Worm (Caenorhabditis elegans): ENCODE measurements around the gene F44D12.2.

The F44D12.2 gene

DNA sequence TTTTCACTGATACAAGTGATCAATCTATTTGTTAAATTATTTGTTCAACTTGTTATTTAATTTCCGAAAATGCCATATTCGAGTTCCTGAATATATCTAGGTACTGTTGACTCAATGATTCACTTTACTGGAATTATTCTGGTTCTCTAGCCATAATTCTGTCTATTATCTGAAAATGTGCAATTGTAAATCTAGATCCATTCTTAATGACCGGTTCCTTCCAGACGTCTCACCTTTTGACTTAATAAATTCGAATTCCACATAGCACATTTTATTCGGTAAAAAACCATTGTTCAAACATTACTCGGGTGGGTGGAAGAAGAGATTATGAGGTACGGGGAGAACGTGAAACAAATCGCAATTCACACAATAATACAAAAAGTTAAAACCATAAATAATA is 28.1 kb downstream of the F44D12.2 start:
- no peak for TF ChIP-seq tra-4 (tag; optimal IDR thresholded peaks at IDR 0.05)
- TF ChIP-seq sea-1 (GFP tag; conservative IDR thresholded peaks at IDR 0.05), result no peak
- TF ChIP-seq B0310.2 (tag; optimal IDR thresholded peaks at IDR 0.05), result no peak
- no peak for TF ChIP-seq pes-1 (GFP tag; IDR thresholded peaks at IDR 0.05)
- TF ChIP-seq flt-1 (GFP tag; IDR thresholded peaks at IDR 0.05), result no peak
- no peak for TF ChIP-seq aly-1 (tag; optimal IDR thresholded peaks at IDR 0.05)
- no peak for TF ChIP-seq ceh-13 (GFP tag; optimal IDR thresholded peaks at IDR 0.05)
- TF ChIP-seq ama-1 (optimal IDR thresholded peaks at IDR 0.05), result no peak

- TF ChIP-seq tra-4 (tag; optimal IDR thresholded peaks at IDR 0.05) (no peak), tbx-37 (GFP tag; conservative IDR thresholded peaks at IDR 0.05) (no peak), hmg-4 (GFP tag; optimal IDR thresholded peaks at IDR 0.05) (no peak), sea-1 (GFP tag; conservative IDR thresholded peaks at IDR 0.05) (no peak), B0310.2 (tag; optimal IDR thresholded peaks at IDR 0.05) (no peak), aly-1 (tag; optimal IDR thresholded peaks at IDR 0.05) (no peak), hmbx-1 (tag; optimal IDR thresholded peaks at IDR 0.05) (no peak), ets-7 (tag; optimal IDR thresholded peaks at IDR 0.05) (no peak), tbx-11 (GFP tag; IDR thresholded peaks at IDR 0.05) (no peak), scrt-1 (GFP tag; IDR thresholded peaks at IDR 0.05) (no peak), ceh-36 (tag; optimal IDR thresholded peaks at IDR 0.05) (no peak), F13C5.2 (tag; optimal IDR thresholded peaks at IDR 0.05) (no peak), flt-1 (GFP tag; IDR thresholded peaks at IDR 0.05) (no peak)
These were observed 34.6 kb downstream of the F44D12.2 start, which contains the start of gene mam-2 for ce11 chrIV:9982895-9983294. Gene mam-2 (plus strand): TSS chrIV:9983195.

DNA sequence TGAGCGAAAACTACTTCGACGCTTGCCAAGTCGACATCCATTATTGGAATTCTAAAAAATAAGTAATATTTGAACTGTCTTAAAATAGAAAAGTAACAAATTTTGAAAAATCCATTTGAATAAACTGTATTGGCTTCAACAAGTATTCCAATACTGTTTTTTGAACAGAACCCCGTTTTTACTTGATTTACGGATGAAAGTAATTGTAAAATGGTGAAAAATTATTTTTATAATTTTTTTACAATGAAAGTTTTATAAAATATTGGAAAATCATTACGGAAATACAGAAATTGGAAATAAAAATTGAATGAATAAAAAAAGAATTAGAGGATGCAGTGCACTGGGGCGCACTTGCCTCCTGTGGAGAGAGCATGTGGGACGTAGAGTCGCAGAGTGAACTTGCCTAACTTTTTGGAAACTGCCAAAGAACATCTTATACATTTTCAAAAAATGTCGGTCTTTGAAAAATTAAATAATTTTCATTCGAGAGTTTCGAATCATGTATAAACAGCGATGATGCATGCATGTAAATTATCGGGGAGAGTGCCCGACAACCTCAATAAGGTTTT is 35.2 kb downstream of the F44D12.2 start, which contains the start of gene rrp-1:
TSS of gene rrp-1 (minus strand) at position 51 of the 569 bp plus-strand sequence.
- TF ChIP-seq hmg-4 (GFP tag; optimal IDR thresholded peaks at IDR 0.05) (no peak), aly-1 (tag; optimal IDR thresholded peaks at IDR 0.05) (no peak), hnd-1 (tag; optimal IDR thresholded peaks at IDR 0.05) (no peak), hmbx-1 (tag; optimal IDR thresholded peaks at IDR 0.05) (no peak), ceh-13 (GFP tag; optimal IDR thresholded peaks at IDR 0.05) (no peak), flt-1 (GFP tag; IDR thresholded peaks at IDR 0.05) (no peak), ama-1 (optimal IDR thresholded peaks at IDR 0.05) (no peak)

- TF ChIP-seq tbx-11 (GFP tag; IDR thresholded peaks at IDR 0.05) (no peak), B0310.2 (tag; optimal IDR thresholded peaks at IDR 0.05) (no peak)
These were observed 39.8 kb downstream of the F44D12.2 start, which contains the start of gene dhp-2 for ce11 chrIV:9977602-9978172. Gene dhp-2 (plus strand): TSS chrIV:9978122.

DNA sequence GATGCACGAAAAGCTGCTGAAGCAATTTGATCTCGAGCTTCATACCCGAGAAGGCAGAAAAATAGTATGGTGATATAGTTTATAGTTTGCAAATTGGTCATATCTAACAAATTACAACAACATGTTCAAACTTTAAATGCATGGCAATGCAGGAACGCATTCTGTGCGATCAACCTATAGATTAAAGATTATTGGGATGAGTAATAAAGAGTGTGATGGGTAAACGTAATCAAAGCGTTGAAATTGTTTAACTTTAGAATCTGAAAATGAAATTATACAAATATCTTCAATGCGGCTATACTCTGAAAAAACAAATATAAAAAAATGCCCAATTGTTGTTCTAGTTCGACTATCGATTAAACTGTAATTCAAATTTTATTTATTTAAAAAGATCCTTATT is 41.2 kb downstream of the F44D12.2 start, which contains the start of gene C47E12.14:
TSS of gene C47E12.14 (minus strand) at position 101 of the 400 bp plus-strand sequence.
- TF ChIP-seq flt-1 (GFP tag; IDR thresholded peaks at IDR 0.05) (no peak), B0310.2 (tag; optimal IDR thresholded peaks at IDR 0.05) (no peak), tbx-37 (GFP tag; conservative IDR thresholded peaks at IDR 0.05) (no peak), hmg-4 (GFP tag; optimal IDR thresholded peaks at IDR 0.05) (no peak), F13C5.2 (tag; optimal IDR thresholded peaks at IDR 0.05) (no peak), scrt-1 (GFP tag; IDR thresholded peaks at IDR 0.05) (no peak), ama-1 (optimal IDR thresholded peaks at IDR 0.05) (no peak), hnd-1 (tag; optimal IDR thresholded peaks at IDR 0.05) (no peak), aly-1 (tag; optimal IDR thresholded peaks at IDR 0.05) (no peak), ets-7 (tag; optimal IDR thresholded peaks at IDR 0.05) (no peak), pes-1 (GFP tag; IDR thresholded peaks at IDR 0.05) (no peak), ceh-36 (tag; optimal IDR thresholded peaks at IDR 0.05) (no peak), ceh-13 (GFP tag; optimal IDR thresholded peaks at IDR 0.05) (no peak), tra-4 (tag; optimal IDR thresholded peaks at IDR 0.05) (no peak), hmbx-1 (tag; optimal IDR thresholded peaks at IDR 0.05) (no peak), sea-1 (GFP tag; conservative IDR thresholded peaks at IDR 0.05) (no peak), tbx-11 (GFP tag; IDR thresholded peaks at IDR 0.05) (no peak)

ce11 chrIV:9974392-9974791 is 43.1 kb downstream of the F44D12.2 start, which contains the start of gene C47E12.9:
Gene C47E12.9 (plus strand): TSS chrIV:9974692.
- no peak for TF ChIP-seq pes-1 (GFP tag; IDR thresholded peaks at IDR 0.05)
- TF ChIP-seq tbx-11 (GFP tag; IDR thresholded peaks at IDR 0.05), result no peak
- no peak for TF ChIP-seq ama-1 (optimal IDR thresholded peaks at IDR 0.05)
- no peak for TF ChIP-seq aly-1 (tag; optimal IDR thresholded peaks at IDR 0.05)
- TF ChIP-seq sea-1 (GFP tag; conservative IDR thresholded peaks at IDR 0.05), result no peak
- no peak for TF ChIP-seq tra-4 (tag; optimal IDR thresholded peaks at IDR 0.05)
- no peak for TF ChIP-seq flt-1 (GFP tag; IDR thresholded peaks at IDR 0.05)
- no peak for TF ChIP-seq hmbx-1 (tag; optimal IDR thresholded peaks at IDR 0.05)
- no peak for TF ChIP-seq ceh-13 (GFP tag; optimal IDR thresholded peaks at IDR 0.05)
- TF ChIP-seq ceh-36 (tag; optimal IDR thresholded peaks at IDR 0.05), result no peak
- no peak for TF ChIP-seq hnd-1 (tag; optimal IDR thresholded peaks at IDR 0.05)
- TF ChIP-seq scrt-1 (GFP tag; IDR thresholded peaks at IDR 0.05), result no peak
- no peak for TF ChIP-seq F13C5.2 (tag; optimal IDR thresholded peaks at IDR 0.05)

DNA sequence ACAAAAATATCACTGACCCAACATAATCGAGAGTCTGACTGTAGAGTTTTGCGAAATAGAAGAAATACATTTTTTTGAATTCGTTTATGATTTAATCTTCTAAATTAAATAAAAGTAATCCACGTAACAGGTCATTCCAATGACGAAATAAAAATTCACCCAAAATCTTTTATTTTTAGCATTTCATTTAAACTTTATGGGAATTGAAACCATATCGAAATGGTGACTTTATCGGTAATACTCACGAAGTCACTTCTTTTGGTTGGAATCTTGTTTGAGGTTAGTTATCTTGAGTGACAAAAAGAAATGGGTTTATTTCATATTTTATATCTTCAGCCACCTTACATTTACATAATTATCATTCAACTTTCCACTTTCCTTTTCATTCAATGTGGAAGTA is 44.9 kb downstream of the F44D12.2 start, which contains the start of the genes C47E12.12 and C47E12.10:
TSS of gene C47E12.12 (minus strand) at position 101 of the 400 bp plus-strand sequence.
TSS of gene C47E12.10 (plus strand) at position 172 of the 400 bp plus-strand sequence.
- TF ChIP-seq hnd-1 (tag; optimal IDR thresholded peaks at IDR 0.05) (no peak), ama-1 (optimal IDR thresholded peaks at IDR 0.05) (no peak), tra-4 (tag; optimal IDR thresholded peaks at IDR 0.05) (no peak), tbx-37 (GFP tag; conservative IDR thresholded peaks at IDR 0.05) (no peak), pes-1 (GFP tag; IDR thresholded peaks at IDR 0.05) (no peak), sea-1 (GFP tag; conservative IDR thresholded peaks at IDR 0.05) (no peak), scrt-1 (GFP tag; IDR thresholded peaks at IDR 0.05) (no peak), ceh-13 (GFP tag; optimal IDR thresholded peaks at IDR 0.05) (no peak), flt-1 (GFP tag; IDR thresholded peaks at IDR 0.05) (no peak), ceh-36 (tag; optimal IDR thresholded peaks at IDR 0.05) (no peak), B0310.2 (tag; optimal IDR thresholded peaks at IDR 0.05) (no peak), hmbx-1 (tag; optimal IDR thresholded peaks at IDR 0.05) (no peak), ets-7 (tag; optimal IDR thresholded peaks at IDR 0.05) (no peak), tbx-11 (GFP tag; IDR thresholded peaks at IDR 0.05) (no peak), F13C5.2 (tag; optimal IDR thresholded peaks at IDR 0.05) (no peak), aly-1 (tag; optimal IDR thresholded peaks at IDR 0.05) (no peak), hmg-4 (GFP tag; optimal IDR thresholded peaks at IDR 0.05) (no peak)

All from whole organism, early embryonic.